Fruit fly (Drosophila melanogaster) whole organism, embryonic: ENCODE results near the gene CG1738.

ENCODE experiments used
- Aef1 ChIP-seq: fragments of 200-800 bp; sonication (Bioruptor generic); IDR thresholded peaks from 3 replicates; pipeline ENCODE4 v1.3.6; 2022; ENCODE audit warnings: missing biosample characterization, missing genetic modification characterization
- CG12744 ChIP-seq: fragments of 200-800 bp; sonication (Bioruptor generic); optimal IDR thresholded peaks from 2 replicates; lab custom pipeline; 2016; ENCODE audit warnings: missing biosample characterization, missing genetic modification characterization
- CG12942 ChIP-seq: fragments of 200-800 bp; sonication (Bioruptor generic); optimal IDR thresholded peaks from 3 replicates; lab custom pipeline; 2016; ENCODE audit warnings: missing biosample characterization, missing genetic modification characterization
- CG13624 ChIP-seq: fragments of 200-800 bp; sonication (Bioruptor generic); optimal IDR thresholded peaks from 2 replicates; lab custom pipeline; 2016; ENCODE audit warnings: missing biosample characterization, missing genetic modification characterization
- CG14710 ChIP-seq: fragments of 200-800 bp; sonication (Bioruptor generic); optimal IDR thresholded peaks from 3 replicates; lab custom pipeline; 2019; ENCODE audit warnings: missing biosample characterization, mild to moderate bottlenecking, missing genetic modification characterization, moderate library complexity
- CG17186 ChIP-seq: fragments of 200-800 bp; sonication (Bioruptor generic); optimal IDR thresholded peaks from 3 replicates; lab custom pipeline; 2017; ENCODE audit warnings: missing biosample characterization, missing genetic modification reagents, missing genetic modification characterization
- CG18011 ChIP-seq: fragments of 200-800 bp; sonication (Bioruptor generic); optimal IDR thresholded peaks from 2 replicates; lab custom pipeline; 2017; ENCODE audit warnings: missing biosample characterization, missing genetic modification characterization, mild to moderate bottlenecking, moderate library complexity, missing genotype
- CG18599 ChIP-seq: fragments of 200-800 bp; sonication (Bioruptor generic); optimal IDR thresholded peaks from 3 replicates; lab custom pipeline; 2017; ENCODE audit warnings: missing biosample characterization, missing genetic modification characterization, mild to moderate bottlenecking, moderate library complexity, missing genetic modification reagents
- CG2678 ChIP-seq: fragments of 200-800 bp; sonication (Bioruptor generic); optimal IDR thresholded peaks from 3 replicates; lab custom pipeline; 2019; ENCODE audit warnings: missing biosample characterization, mild to moderate bottlenecking, missing genetic modification characterization, moderate library complexity
- CG31441 ChIP-seq: fragments of 200-800 bp; sonication (Bioruptor generic); IDR thresholded peaks from 2 replicates; pipeline ENCODE4 v1.3.6; 2022; ENCODE audit warnings: missing biosample characterization, missing genetic modification characterization
- CG34376 ChIP-seq: fragments of 200-800 bp; sonication (Bioruptor generic); optimal IDR thresholded peaks from 2 replicates; lab custom pipeline; 2018; ENCODE audit warnings: missing biosample characterization, mild to moderate bottlenecking, missing genetic modification characterization
- CG42726 ChIP-seq: fragments of 200-800 bp; sonication (Bioruptor generic); IDR thresholded peaks from 2 replicates; pipeline ENCODE4 v1.3.6; 2022; ENCODE audit warnings: missing biosample characterization, missing genetic modification characterization; ENCODE audit not compliant: partially characterized antibody
- CG8944 ChIP-seq: fragments of 200-800 bp; sonication (Bioruptor generic); optimal IDR thresholded peaks from 3 replicates; lab custom pipeline; 2016; ENCODE audit warnings: missing biosample characterization, missing genetic modification characterization
- CG9727 ChIP-seq: fragments of 200-800 bp; sonication (Bioruptor generic); optimal IDR thresholded peaks from 3 replicates; lab custom pipeline; 2017; ENCODE audit warnings: missing biosample characterization, mild to moderate bottlenecking, missing genetic modification characterization
- CkIIα-i1 ChIP-seq: fragments of 200-800 bp; sonication (Bioruptor generic); IDR thresholded peaks from 2 replicates; pipeline ENCODE4 v1.3.6; 2022; ENCODE audit warnings: missing biosample characterization, missing genetic modification characterization
- Dad ChIP-seq: fragments of 200-800 bp; sonication (Bioruptor generic); optimal IDR thresholded peaks from 3 replicates; lab custom pipeline; 2016; ENCODE audit warnings: missing biosample characterization, missing genetic modification characterization
- Dll ChIP-seq: fragments of 200-800 bp; sonication (Bioruptor generic); IDR thresholded peaks from 4 replicates; pipeline ENCODE4 v1.3.6; 2022; ENCODE audit warnings: missing biosample characterization, missing genetic modification characterization; ENCODE audit not compliant: partially characterized antibody
- HmgD ChIP-seq: fragments of 200-800 bp; sonication (Bioruptor generic); optimal IDR thresholded peaks from 3 replicates; lab custom pipeline; 2016; ENCODE audit warnings: missing biosample characterization, missing genetic modification characterization
- HmgZ ChIP-seq: fragments of 200-800 bp; sonication (Bioruptor generic); optimal IDR thresholded peaks from 2 replicates; lab custom pipeline; 2018; ENCODE audit warnings: missing biosample characterization, mild to moderate bottlenecking, missing genetic modification characterization
- Lpt ChIP-seq: fragments of >200 bp; optimal IDR thresholded peaks from 2 replicates; lab custom pipeline; 2018; ENCODE audit warnings: missing biosample characterization, missing genetic modification characterization
- MTF-1 ChIP-seq: fragments of 200-800 bp; sonication (Bioruptor generic); optimal IDR thresholded peaks from 2 replicates; lab custom pipeline; 2018; ENCODE audit warnings: missing biosample characterization, mild to moderate bottlenecking, missing genetic modification characterization, borderline replicate concordance
- NK7.1 ChIP-seq: fragments of 200-800 bp; sonication (Bioruptor generic); optimal IDR thresholded peaks from 3 replicates; lab custom pipeline; 2016; ENCODE audit warnings: missing biosample characterization, missing genetic modification characterization
- NfI ChIP-seq: fragments of 200-800 bp; sonication (Bioruptor generic); optimal IDR thresholded peaks from 3 replicates; lab custom pipeline; 2018; ENCODE audit warnings: missing biosample characterization, mild to moderate bottlenecking, missing genetic modification characterization, moderate library complexity
- Oaz ChIP-seq: fragments of 200-800 bp; sonication (Bioruptor generic); IDR thresholded peaks from 2 replicates; pipeline ENCODE4 v1.3.6; 2022; ENCODE audit warnings: missing biosample characterization, missing genetic modification characterization
- Oli ChIP-seq: fragments of 200-800 bp; sonication (Bioruptor generic); optimal IDR thresholded peaks from 2 replicates; lab custom pipeline; 2018; ENCODE audit warnings: missing biosample characterization, mild to moderate bottlenecking, missing genetic modification characterization, moderate library complexity
- Spps ChIP-seq: fragments of 200-800 bp; sonication (Bioruptor generic); optimal IDR thresholded peaks from 2 replicates; lab custom pipeline; 2018; ENCODE audit warnings: missing biosample characterization, mild to moderate bottlenecking, missing genetic modification characterization
- ap ChIP-seq: fragments of 200-800 bp; sonication (Bioruptor generic); IDR thresholded peaks from 2 replicates; pipeline ENCODE4 v1.3.6; 2022; ENCODE audit warnings: missing biosample characterization, missing genetic modification characterization
- bsh ChIP-seq, 2 experiments: fragments of 200-800 bp; sonication (Bioruptor generic); optimal IDR thresholded peaks; 2 replicates each; lab custom pipeline; 2017 to 2018; ENCODE audit warnings: mild to moderate bottlenecking in 2 of 2, missing biosample characterization in 2 of 2, missing genetic modification characterization in 2 of 2, moderate library complexity in 1 of 2
- cg ChIP-seq: fragments of 200-800 bp; sonication (Bioruptor generic); optimal IDR thresholded peaks from 3 replicates; lab custom pipeline; 2019; ENCODE audit warnings: missing biosample characterization, mild to moderate bottlenecking, missing genetic modification characterization, moderate library complexity
- crol ChIP-seq: fragments of 200-800 bp; sonication (Bioruptor generic); IDR thresholded peaks from 2 replicates; pipeline ENCODE4 v1.3.6; 2022; ENCODE audit warnings: missing biosample characterization, missing genetic modification characterization
- cwo ChIP-seq: fragments of 200-800 bp; sonication (Bioruptor generic); optimal IDR thresholded peaks from 3 replicates; lab custom pipeline; 2017; ENCODE audit warnings: missing biosample characterization, missing genetic modification characterization, mild to moderate bottlenecking, moderate library complexity, missing genetic modification reagents
- danr ChIP-seq: fragments of 200-800 bp; sonication (Bioruptor generic); IDR thresholded peaks from 2 replicates; pipeline ENCODE4 v1.3.6; 2022; ENCODE audit warnings: missing biosample characterization, missing genetic modification characterization
- emc ChIP-seq: fragments of 200-800 bp; sonication (Bioruptor generic); optimal IDR thresholded peaks from 2 replicates; lab custom pipeline; 2016; ENCODE audit warnings: missing biosample characterization, missing genetic modification characterization
- ewg ChIP-seq: fragments of 200-800 bp; sonication (Bioruptor generic); optimal IDR thresholded peaks from 3 replicates; lab custom pipeline; 2017; ENCODE audit warnings: mild to moderate bottlenecking, missing biosample characterization, missing genetic modification reagents, missing genetic modification characterization
- fru ChIP-seq: fragments of >200 bp; optimal IDR thresholded peaks from 2 replicates; lab custom pipeline; 2017
- gfzf ChIP-seq: fragments of 200-800 bp; sonication (Bioruptor generic); optimal IDR thresholded peaks from 2 replicates; lab custom pipeline; 2016; ENCODE audit warnings: missing biosample characterization, mild to moderate bottlenecking, missing genetic modification characterization, moderate library complexity
- grau ChIP-seq: fragments of 200-800 bp; optimal IDR thresholded peaks from 3 replicates; lab custom pipeline; 2019; ENCODE audit warnings: missing biosample characterization, mild to moderate bottlenecking, missing genetic modification characterization, moderate library complexity
- hb ChIP-seq: fragments of 200-800 bp; sonication (Bioruptor generic); IDR thresholded peaks from 3 replicates; pipeline ENCODE4 v1.3.6; 2022; ENCODE audit warnings: missing biosample characterization, missing genetic modification characterization; ENCODE audit not compliant: partially characterized antibody
- jigr1 ChIP-seq: fragments of 200-800 bp; sonication (Bioruptor generic); IDR thresholded peaks from 3 replicates; pipeline ENCODE4 v1.3.6; 2022; ENCODE audit warnings: missing biosample characterization, missing genetic modification characterization
- knrl ChIP-seq: fragments of 200-800 bp; sonication (Bioruptor generic); IDR thresholded peaks from 3 replicates; pipeline ENCODE4 v1.3.6; 2022; ENCODE audit warnings: missing biosample characterization, missing genetic modification characterization; ENCODE audit not compliant: partially characterized antibody
- luna ChIP-seq: fragments of 200-800 bp; sonication (Bioruptor generic); optimal IDR thresholded peaks from 2 replicates; lab custom pipeline; 2016; ENCODE audit warnings: missing biosample characterization, missing genetic modification characterization
- pan ChIP-seq, 4 experiments: fragments of >200 bp in 3 of 4; fragments of 200-800 bp in 1 of 4; sonication (Bioruptor generic) in 1 of 4; optimal IDR thresholded peaks in 3 of 4; IDR thresholded peaks in 1 of 4; 2 replicates each; pipeline versions ENCODE4 v1.3.6 to Lab custom; 2017 to 2022; ENCODE audit warnings: missing biosample characterization in 2 of 4, missing genetic modification characterization in 2 of 4, mixed read lengths in 1 of 4
- ranshi ChIP-seq: fragments of 200-800 bp; sonication (Bioruptor generic); IDR thresholded peaks from 2 replicates; pipeline ENCODE4 v1.3.6; 2022; ENCODE audit warnings: missing biosample characterization, missing genetic modification characterization
- shn ChIP-seq: fragments of 200-800 bp; sonication (Bioruptor generic); optimal IDR thresholded peaks from 3 replicates; lab custom pipeline; 2016; ENCODE audit warnings: missing biosample characterization, missing genetic modification characterization
- so ChIP-seq: fragments of 200-800 bp; sonication (Bioruptor generic); IDR thresholded peaks from 3 replicates; pipeline ENCODE4 v1.3.6; 2022; ENCODE audit warnings: missing biosample characterization, missing genetic modification characterization
- tgo ChIP-seq: fragments of 200-800 bp; sonication (Bioruptor generic); IDR thresholded peaks from 3 replicates; pipeline ENCODE4 v1.3.6; 2022; ENCODE audit warnings: missing biosample characterization, missing genetic modification characterization
- tna ChIP-seq: fragments of 200-800 bp; sonication (Bioruptor generic); IDR thresholded peaks from 2 replicates; pipeline ENCODE4 v1.3.6; 2022; ENCODE audit warnings: missing biosample characterization, missing genetic modification characterization; ENCODE audit not compliant: partially characterized antibody

Gene CG1738

DNA sequence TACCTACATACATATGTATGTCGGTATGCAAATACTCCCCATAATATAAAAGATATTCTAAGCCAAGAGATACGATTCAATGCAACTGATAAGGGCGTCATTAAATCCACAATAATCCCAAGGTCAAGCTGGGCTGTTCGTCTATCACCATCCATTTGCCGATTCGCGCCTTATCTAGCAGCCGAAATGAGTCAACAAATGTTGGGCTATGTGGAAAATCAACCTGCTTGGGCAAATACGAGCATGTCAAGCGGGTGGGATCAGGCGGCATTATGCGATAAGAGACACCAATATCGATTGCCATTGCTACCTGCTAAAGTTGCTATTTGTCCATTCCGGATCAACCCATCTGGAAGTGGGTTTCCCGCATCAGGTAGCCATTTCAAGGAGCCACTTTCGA, 26.2 kb upstream of the CG1738 start (continued):
- TF ChIP-seq CG31441 (no peak), hb (GFP tag; lab: Robert Waterston, UW) (no peak), CG18011 (GFP tag; lab: Kevin White, UChicago) (no peak), CG12744 (GFP tag; lab: Kevin White, UChicago) (no peak), Dll (GFP tag; lab: Robert Waterston, UW) (no peak)

DNA sequence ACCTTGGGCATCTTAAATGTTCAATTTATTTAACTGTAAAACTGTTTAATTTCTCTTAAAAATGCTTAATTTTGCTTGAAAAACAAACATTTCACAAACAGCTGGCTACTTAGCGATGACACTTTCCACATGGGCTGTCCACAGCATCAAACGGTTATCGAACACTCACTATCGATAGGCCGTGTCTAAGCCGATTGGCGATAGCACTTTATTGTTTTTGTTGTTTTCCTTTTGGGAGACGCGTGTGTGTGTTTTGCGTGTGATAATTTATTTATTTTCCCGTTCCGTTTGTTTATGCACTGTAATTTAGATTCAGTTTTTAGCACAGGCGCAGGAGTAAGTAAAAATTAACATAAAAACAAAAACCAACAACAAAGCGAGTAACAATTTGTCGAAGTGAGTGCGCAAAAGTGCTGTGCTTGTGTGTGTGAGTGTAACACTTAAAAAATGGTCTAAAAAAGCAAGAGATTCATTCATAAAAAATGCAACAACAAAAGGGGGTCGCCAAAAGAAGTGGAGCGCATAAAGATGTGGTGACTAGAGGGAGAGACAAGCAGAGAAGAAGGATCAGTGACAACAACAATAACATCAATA, 23.6 kb upstream of the CG1738 start, which contains the start of gene Gapvd1:
Gene Gapvd1, plus strand, starts transcription at position 211 of the 594 bp plus-strand sequence.
- TF ChIP-seq gfzf (peak; percentile 22), hb (GFP tag; lab: Robert Waterston, UW) (peak; percentile 71), CG18599 (no peak), cg (GFP tag; lab: Kevin White, UChicago) (peak; percentile 81), tna (peak; percentile 80), fru (lab: Kevin White, UChicago) (no peak), HmgZ (tag; lab: Kevin White, UChicago) (peak; percentile 43), Oaz (GFP tag; lab: Robert Waterston, UW) (no peak), emc (GFP tag; lab: Kevin White, UChicago) (no peak), CG8944 (GFP tag; lab: Kevin White, UChicago) (no peak), CG34376 (GFP tag; lab: Kevin White, UChicago) (no peak), ewg (GFP tag; lab: Kevin White, UChicago) (peak; percentile 7), HmgD (GFP tag; lab: Kevin White, UChicago) (peak; percentile 65), NfI (GFP tag; lab: Kevin White, UChicago) (no peak), shn (GFP tag; lab: Kevin White, UChicago) (no peak), jigr1 (GFP tag; lab: Robert Waterston, UW) (no peak), CG31441 (no peak), bsh (GFP tag; optimal IDR thresholded peaks at IDR 0.05; lab: Kevin White, UChicago) (no peak), CG14710 (tag; lab: Kevin White, UChicago) (peak; percentile 49), ranshi (GFP tag; lab: Robert Waterston, UW) (no peak), CG13624 (GFP tag; lab: Kevin White, UChicago) (peak; percentile 36), pan (optimal IDR thresholded peaks at IDR 0.05; lab: Kevin White, UChicago) (no peak), pan (GFP tag; optimal IDR thresholded peaks at IDR 0.05 in 1 of 2, IDR thresholded peaks at IDR 0.05 in 1 of 2) (no peak), NK7.1 (GFP tag; lab: Kevin White, UChicago) (no peak), CG2678 (tag; lab: Kevin White, UChicago) (peak; percentile 7), grau (tag; lab: Kevin White, UChicago) (peak; percentile 9), Lpt (no peak), CG17186 (GFP tag; lab: Kevin White, UChicago) (peak; percentile 72), so (GFP tag; lab: Robert Waterston, UW) (no peak), CG12744 (GFP tag; lab: Kevin White, UChicago) (no peak), CkIIα-i1 (GFP tag; lab: Robert Waterston, UW) (no peak), knrl (GFP tag; lab: Robert Waterston, UW) (peak; percentile 84), CG9727 (GFP tag; lab: Kevin White, UChicago) (no peak), Oli (tag; lab: Kevin White, UChicago) (no peak), luna (no peak), tgo (0 out of 3 replicates have a peak, but pooled peaks have one; percentile 14), crol (GFP tag; lab: Robert Waterston, UW) (no peak), Spps (tag; lab: Kevin White, UChicago) (no peak), MTF-1 (GFP tag; lab: Kevin White, UChicago) (no peak), Aef1 (GFP tag; lab: Robert Waterston, UW) (peak; percentile 62; the same call in 2 of the 3 replicates), ap (GFP tag; lab: Robert Waterston, UW) (no peak), danr (GFP tag; lab: Robert Waterston, UW) (no peak), cwo (GFP tag; lab: Kevin White, UChicago) (no peak), CG12942 (GFP tag; lab: Kevin White, UChicago) (no peak), CG42726 (GFP tag; lab: Robert Waterston, UW) (peak; percentile 87), Dad (no peak)
